ENCODE assay signal across 2 fruit fly cellular contexts in the genomic region with DNA sequence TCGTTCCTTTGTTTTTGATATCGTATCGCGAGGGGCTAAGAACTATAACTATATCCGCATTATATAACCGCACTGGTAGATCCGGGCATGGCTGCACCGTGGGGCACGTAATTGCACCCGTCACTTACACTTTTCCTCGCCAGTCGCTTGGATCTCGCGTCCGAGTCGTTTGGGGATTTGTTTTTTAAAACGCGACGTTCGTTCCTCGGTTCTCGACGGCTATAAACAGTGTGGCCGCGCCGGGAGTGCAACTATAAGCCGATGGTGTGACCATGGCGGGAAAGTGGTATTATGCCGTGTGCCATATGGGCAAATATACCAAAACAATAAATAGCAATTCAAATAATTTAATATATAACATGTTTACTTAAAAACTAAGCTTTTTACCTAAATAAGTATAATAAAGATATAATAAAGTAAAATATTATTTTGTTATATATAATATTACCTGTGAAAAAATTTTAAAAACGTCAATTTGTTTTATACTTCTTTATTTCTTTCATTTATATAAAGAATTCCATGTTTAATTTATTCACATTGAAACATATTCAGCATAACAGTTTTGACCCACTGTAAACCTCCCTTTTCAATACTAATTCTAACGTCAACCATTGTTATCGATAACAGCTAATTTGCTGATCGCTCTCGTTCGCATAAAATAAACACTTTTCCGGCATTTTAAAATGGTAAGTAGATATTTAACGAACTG.
TF ChIP-seq lines count a peak whose summit lies in the region.

Gene Mical (minus strand): TSS at position 232 of the 709 bp plus-strand sequence.
Gene CG3909 (plus strand): TSS at position 607 of the 709 bp plus-strand sequence.

TF ChIP-seq in whole organism, embryonic, 481 proteins besides CTCF, POLR2A, EP300 and RAD21 (continued from another document and continues in another):
- peak; percentile 32 for TF ChIP-seq CG5180 (GFP tag; optimal IDR thresholded peaks at IDR 0.05; lab: Kevin White, UChicago)
- TF ChIP-seq Oaz (GFP tag; IDR thresholded peaks at IDR 0.05; lab: Robert Waterston, UW): peak; percentile 76
- no peak for TF ChIP-seq emc (GFP tag; optimal IDR thresholded peaks at IDR 0.05; lab: Kevin White, UChicago)
- peak; percentile 85 for TF ChIP-seq CG12942 (GFP tag; optimal IDR thresholded peaks at IDR 0.05; lab: Kevin White, UChicago)
- peak; percentile 94 for TF ChIP-seq CG12391 (tag; optimal IDR thresholded peaks at IDR 0.05; lab: Kevin White, UChicago)
- no peak for TF ChIP-seq repo (GFP tag; optimal IDR thresholded peaks at IDR 0.05; lab: Kevin White, UChicago)
- no peak for TF ChIP-seq crol (GFP tag; IDR thresholded peaks at IDR 0.05; lab: Robert Waterston, UW)
- TF ChIP-seq oc (tag; optimal IDR thresholded peaks at IDR 0.05; lab: Kevin White, UChicago): peak; percentile 71
- no peak for TF ChIP-seq Hey (tag; optimal IDR thresholded peaks at IDR 0.05; lab: Kevin White, UChicago)
- peak; percentile 90 for TF ChIP-seq Ets65A (GFP tag; lab: Kevin White, UChicago)
- peak; percentile 85 for TF ChIP-seq CG30403 (GFP tag; optimal IDR thresholded peaks at IDR 0.05; lab: Kevin White, UChicago)
- peak; percentile 61; the same call in 2 of the 3 replicates for TF ChIP-seq CG34224 (GFP tag; IDR thresholded peaks at IDR 0.05; lab: Robert Waterston, UW; ENCODE audit: partially characterized antibody)
- TF ChIP-seq zen (tag; optimal IDR thresholded peaks at IDR 0.05; lab: Kevin White, UChicago): peak; percentile 82
- TF ChIP-seq Optix (GFP tag; IDR thresholded peaks at IDR 0.05; lab: Robert Waterston, UW): 0 out of 3 replicates have a peak, but pooled peaks have one; percentile 7
- TF ChIP-seq disco-r (GFP tag; optimal IDR thresholded peaks at IDR 0.05; lab: Kevin White, UChicago): no peak
- peak; percentile 52 for TF ChIP-seq cg (GFP tag; optimal IDR thresholded peaks at IDR 0.05; lab: Kevin White, UChicago)
- peak; percentile 84 for TF ChIP-seq Aef1 (GFP tag; IDR thresholded peaks at IDR 0.05; lab: Robert Waterston, UW)
- no peak for TF ChIP-seq shn (GFP tag; optimal IDR thresholded peaks at IDR 0.05; lab: Kevin White, UChicago)
- TF ChIP-seq CG42726 (GFP tag; IDR thresholded peaks at IDR 0.05; lab: Robert Waterston, UW; ENCODE audit: partially characterized antibody): peak; percentile 51; the same call in 1 of the 2 replicates
- peak; percentile 85 for TF ChIP-seq trem (tag; optimal IDR thresholded peaks at IDR 0.05; lab: Kevin White, UChicago)
- TF ChIP-seq lov (optimal IDR thresholded peaks at IDR 0.05; lab: Kevin White, UChicago): no peak
- peak; percentile 72; the same call in 1 of the 3 replicates for TF ChIP-seq lov (GFP tag; IDR thresholded peaks at IDR 0.05; lab: Robert Waterston, UW)
- peak; percentile 47 for TF ChIP-seq corto (GFP tag; optimal IDR thresholded peaks at IDR 0.05; lab: Kevin White, UChicago)
- no peak for TF ChIP-seq usp (GFP tag; optimal IDR thresholded peaks at IDR 0.05; lab: Kevin White, UChicago)
- TF ChIP-seq insv (GFP tag; optimal IDR thresholded peaks at IDR 0.05; lab: Kevin White, UChicago): peak in 1 of 2 experiments; percentile 46
- TF ChIP-seq CG10654 (GFP tag; optimal IDR thresholded peaks at IDR 0.05; lab: Kevin White, UChicago): peak; percentile 75
- peak; percentile 23 for TF ChIP-seq en (GFP tag; optimal IDR thresholded peaks at IDR 0.05; lab: Kevin White, UChicago)
- peak; percentile 74 for TF ChIP-seq B-H2 (GFP tag; optimal IDR thresholded peaks at IDR 0.05; lab: Kevin White, UChicago)
- peak; percentile 87 for TF ChIP-seq row (GFP tag; IDR thresholded peaks at IDR 0.05; lab: Robert Waterston, UW)
- no peak for TF ChIP-seq Dad (GFP tag; optimal IDR thresholded peaks at IDR 0.05; lab: Kevin White, UChicago)
- TF ChIP-seq danr (GFP tag; IDR thresholded peaks at IDR 0.05; lab: Robert Waterston, UW): 0 out of 2 replicates have a peak, but pooled peaks have one; percentile 30
- peak; percentile 89 for TF ChIP-seq zfh1 (GFP tag; IDR thresholded peaks at IDR 0.05; lab: Robert Waterston, UW)
- TF ChIP-seq Doc3 (GFP tag; IDR thresholded peaks at IDR 0.05; lab: Robert Waterston, UW; ENCODE audit: partially characterized antibody): no peak
- peak; percentile 75 for TF ChIP-seq CG13123 (GFP tag; optimal IDR thresholded peaks at IDR 0.05; lab: Kevin White, UChicago)
- peak; percentile 43; the same call in 1 of the 2 replicates for TF ChIP-seq aop (GFP tag; IDR thresholded peaks at IDR 0.05; lab: Robert Waterston, UW)
- peak; percentile 87 for TF ChIP-seq sug (tag; optimal IDR thresholded peaks at IDR 0.05; lab: Kevin White, UChicago)
- TF ChIP-seq ken (GFP tag; IDR thresholded peaks at IDR 0.05; lab: Robert Waterston, UW): peak; percentile 84
- peak; percentile 72 for TF ChIP-seq CG4424 (GFP tag; optimal IDR thresholded peaks at IDR 0.05; lab: Kevin White, UChicago)
- TF ChIP-seq CG11456 (GFP tag; IDR thresholded peaks at IDR 0.05; lab: Robert Waterston, UW): peak; percentile 91
- peak; percentile 50; the same call in 2 of the 3 replicates for TF ChIP-seq jigr1 (GFP tag; IDR thresholded peaks at IDR 0.05; lab: Robert Waterston, UW)
- TF ChIP-seq gcm (GFP tag; optimal IDR thresholded peaks at IDR 0.05; lab: Kevin White, UChicago): peak; percentile 75
- TF ChIP-seq CG11398 (GFP tag; optimal IDR thresholded peaks at IDR 0.05; lab: Kevin White, UChicago): no peak
- TF ChIP-seq Awh (GFP tag; IDR thresholded peaks at IDR 0.05; lab: Robert Waterston, UW): peak; percentile 81
- no peak for TF ChIP-seq grn (GFP tag; optimal IDR thresholded peaks at IDR 0.05; lab: Kevin White, UChicago)
- peak; percentile 12 for TF ChIP-seq CG17802 (tag; optimal IDR thresholded peaks at IDR 0.05; lab: Kevin White, UChicago)
- peak; percentile 84 for TF ChIP-seq Hr3 (GFP tag; optimal IDR thresholded peaks at IDR 0.05; lab: Kevin White, UChicago)
- TF ChIP-seq CG16813 (GFP tag; IDR thresholded peaks at IDR 0.05; lab: Robert Waterston, UW; ENCODE audit: partially characterized antibody): 0 out of 3 replicates have a peak, but pooled peaks have one; percentile 44
- peak; percentile 69; the same call in 2 of the 3 replicates for TF ChIP-seq CG11093 (GFP tag; IDR thresholded peaks at IDR 0.05; lab: Robert Waterston, UW)
- no peak for TF ChIP-seq CG12769 (tag; optimal IDR thresholded peaks at IDR 0.05; lab: Kevin White, UChicago)
- peak; percentile 83 for TF ChIP-seq wdn (GFP tag; IDR thresholded peaks at IDR 0.05; lab: Robert Waterston, UW)
- peak; percentile 72; the same call in 2 of the 3 replicates for TF ChIP-seq C15 (GFP tag; IDR thresholded peaks at IDR 0.05; lab: Robert Waterston, UW)
- TF ChIP-seq CG18599 (GFP tag; optimal IDR thresholded peaks at IDR 0.05; lab: Kevin White, UChicago): peak; percentile 85
- peak; percentile 76 for TF ChIP-seq CG17385 (GFP tag; optimal IDR thresholded peaks at IDR 0.05; lab: Kevin White, UChicago)
- peak; percentile 84 for TF ChIP-seq nerfin-2 (GFP tag; IDR thresholded peaks at IDR 0.05; lab: Robert Waterston, UW; ENCODE audit: partially characterized antibody)
- peak; percentile 92 for TF ChIP-seq CG34422 (GFP tag; IDR thresholded peaks at IDR 0.05; lab: Robert Waterston, UW)
- peak; percentile 90 for TF ChIP-seq dysf (GFP tag; IDR thresholded peaks at IDR 0.05; lab: Robert Waterston, UW)
- TF ChIP-seq CG15269 (tag; optimal IDR thresholded peaks at IDR 0.05; lab: Kevin White, UChicago): peak; percentile 90
- TF ChIP-seq slou (GFP tag; optimal IDR thresholded peaks at IDR 0.05; lab: Kevin White, UChicago): peak; percentile 58

TF ChIP-seq in whole organism, prepupa, 60 proteins besides CTCF, POLR2A, EP300 and RAD21 (continued from another document):
- TF ChIP-seq CG11902 (GFP tag; optimal IDR thresholded peaks at IDR 0.05; lab: Kevin White, UChicago): peak; percentile 38
- peak; percentile 69 for TF ChIP-seq Hr39 (GFP tag; optimal IDR thresholded peaks at IDR 0.05; lab: Kevin White, UChicago)
- TF ChIP-seq CG10669 (GFP tag; optimal IDR thresholded peaks at IDR 0.05; lab: Kevin White, UChicago): peak; percentile 46
- TF ChIP-seq salr (GFP tag; optimal IDR thresholded peaks at IDR 0.05; lab: Kevin White, UChicago): peak in 1 of 2 experiments; percentile 82
- TF ChIP-seq svp (GFP tag; lab: Kevin White, UChicago): peak; percentile 89
- TF ChIP-seq Eip93F (GFP tag; optimal IDR thresholded peaks at IDR 0.05; lab: Kevin White, UChicago): peak; percentile 45
- TF ChIP-seq CG31627 (GFP tag; optimal IDR thresholded peaks at IDR 0.05; lab: Kevin White, UChicago): peak; percentile 73
- peak; percentile 62 for TF ChIP-seq CG16779 (tag; optimal IDR thresholded peaks at IDR 0.05; lab: Kevin White, UChicago)
- peak; percentile 74 for TF ChIP-seq CG32006 (GFP tag; optimal IDR thresholded peaks at IDR 0.05; lab: Kevin White, UChicago)
- peak; percentile 57 for TF ChIP-seq Lpt (GFP tag; optimal IDR thresholded peaks at IDR 0.05; lab: Kevin White, UChicago)
- peak; percentile 39 for TF ChIP-seq Blimp-1 (GFP tag; optimal IDR thresholded peaks at IDR 0.05; lab: Kevin White, UChicago)
- TF ChIP-seq dac (GFP tag; optimal IDR thresholded peaks at IDR 0.05; lab: Kevin White, UChicago): no peak
- peak; percentile 25 for TF ChIP-seq spab (GFP tag; optimal IDR thresholded peaks at IDR 0.05; lab: Kevin White, UChicago)
